Worm (Caenorhabditis elegans) whole organism, dauer: Measurements from ENCODE around the gene tag-321.

Experiments
- unc-62 ChIP-seq: sonication (generic microtip); optimal IDR thresholded peaks from 2 replicates; lab custom pipeline; 2017; ENCODE audit warnings: missing biosample characterization, missing genetic modification reagents, missing genetic modification characterization

The tag-321 gene

ce11 chrIV:7783801-7784411 lies at the start of gene tag-321:
tag-321 (minus strand) TSS chrIV:7783851.
- no peak for TF ChIP-seq unc-62 (GFP tag; lab: Kevin White, UChicago)

ce11 chrIV:7830151-7830550 lies 46.5 kb upstream of the tag-321 start, which contains the start of gene mvb-12:
mvb-12 (plus strand) TSS chrIV:7830525.
- no peak for TF ChIP-seq unc-62 (GFP tag; lab: Kevin White, UChicago)

ce11 chrIV:7829275-7829938 lies 45.8 kb upstream of the tag-321 start, which contains the start of gene C06A6.4:
C06A6.4 (minus strand) TSS chrIV:7829298.
- no peak for TF ChIP-seq unc-62 (GFP tag; lab: Kevin White, UChicago)

DNA sequence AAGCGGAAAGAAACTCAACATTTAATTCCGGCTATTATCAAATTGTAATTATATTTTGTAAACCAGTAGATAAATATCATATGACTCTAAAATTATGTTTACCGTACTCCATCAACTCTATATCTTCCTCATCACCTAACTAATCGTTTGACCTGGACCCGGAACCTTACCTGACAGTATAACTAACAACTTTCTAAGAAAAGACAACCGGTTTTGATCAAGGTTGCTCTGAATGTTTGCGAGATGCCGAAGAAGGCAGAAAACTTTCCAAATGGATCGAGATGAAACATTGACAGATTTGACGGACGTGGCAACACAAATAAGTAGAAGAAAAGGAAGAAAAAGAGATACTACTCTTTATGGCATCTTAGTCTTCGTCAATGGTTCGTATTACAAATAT lies 41.0 kb upstream of the tag-321 start:
- TF ChIP-seq unc-62 (GFP tag; lab: Kevin White, UChicago) = no peak

- no peak for TF ChIP-seq unc-62 (GFP tag; lab: Kevin White, UChicago)
Measured at ce11 chrIV:7822524-7822923, 38.9 kb upstream of the tag-321 start, which contains the start of gene T14A8.2. T14A8.2 (minus strand) TSS chrIV:7822624.

- no peak for TF ChIP-seq unc-62 (GFP tag; lab: Kevin White, UChicago)
Measured at ce11 chrIV:7817852-7818251, 34.2 kb upstream of the tag-321 start, which contains the start of gene ric-3. ric-3 (plus strand) TSS chrIV:7818251.

- no peak for TF ChIP-seq unc-62 (GFP tag; lab: Kevin White, UChicago)
Measured at ce11 chrIV:7816402-7817102, 32.9 kb upstream of the tag-321 start.

- TF ChIP-seq unc-62 (GFP tag; lab: Kevin White, UChicago) = no peak
Measured at ce11 chrIV:7815683-7816183, 32.1 kb upstream of the tag-321 start, which contains the start of gene cdgs-1. cdgs-1 (minus strand) TSS chrIV:7815733.

DNA sequence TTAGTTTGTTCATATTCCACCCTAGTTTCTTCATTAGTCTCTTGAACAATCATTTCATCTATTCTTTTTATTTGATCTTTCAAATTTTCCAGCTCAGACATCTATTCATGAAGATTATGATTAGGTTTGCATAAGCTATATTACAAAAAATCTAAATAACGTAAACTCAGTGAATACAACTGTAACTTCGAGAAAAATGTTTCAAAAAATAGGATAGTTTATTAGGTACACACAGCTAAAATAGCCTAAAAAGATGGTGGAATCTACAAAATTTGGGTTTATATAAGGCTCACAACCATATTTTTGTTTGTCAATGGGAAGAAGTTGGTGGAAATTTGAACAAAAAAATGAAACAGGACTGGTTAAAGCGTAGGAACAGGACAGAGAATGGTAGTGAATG lies 29.1 kb upstream of the tag-321 start, which contains the start of gene zgpa-1:
TSS of gene zgpa-1 (minus strand) at position 101 of the 400 bp plus-strand sequence.
- no peak for TF ChIP-seq unc-62 (GFP tag; lab: Kevin White, UChicago)

DNA sequence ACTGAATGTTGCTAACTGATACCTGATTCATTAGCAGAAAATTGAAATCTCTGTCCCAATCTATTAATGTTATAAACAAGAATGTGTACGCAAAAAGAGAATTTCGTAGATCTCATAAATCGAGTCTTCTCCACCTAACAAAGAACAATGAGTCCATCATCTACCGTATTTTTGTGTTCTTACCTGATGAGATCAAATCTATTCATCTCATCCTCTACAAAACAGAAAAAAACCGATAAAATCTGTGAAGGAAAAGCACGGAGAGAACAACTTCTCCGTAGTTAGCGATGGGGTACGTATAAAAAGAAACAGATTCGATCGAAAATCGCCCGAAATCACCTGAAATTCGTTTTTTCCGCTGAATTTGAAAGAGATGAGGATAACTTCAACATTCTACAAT lies 24.9 kb upstream of the tag-321 start, which contains the start of gene C33H5.1:
TSS of gene C33H5.1 (plus strand) at position 330 of the 400 bp plus-strand sequence.
- no peak for TF ChIP-seq unc-62 (GFP tag; lab: Kevin White, UChicago)

ce11 chrIV:7804740-7805139 lies 21.1 kb upstream of the tag-321 start, which contains the start of gene C33H5.2:
C33H5.2 (plus strand) TSS chrIV:7805040.
- TF ChIP-seq unc-62 (GFP tag; lab: Kevin White, UChicago) = no peak

- TF ChIP-seq unc-62 (GFP tag; lab: Kevin White, UChicago) = no peak
Measured at ce11 chrIV:7803250-7803649, 19.6 kb upstream of the tag-321 start, which contains the start of gene C33H5.16. C33H5.16 (minus strand) TSS chrIV:7803350.

DNA sequence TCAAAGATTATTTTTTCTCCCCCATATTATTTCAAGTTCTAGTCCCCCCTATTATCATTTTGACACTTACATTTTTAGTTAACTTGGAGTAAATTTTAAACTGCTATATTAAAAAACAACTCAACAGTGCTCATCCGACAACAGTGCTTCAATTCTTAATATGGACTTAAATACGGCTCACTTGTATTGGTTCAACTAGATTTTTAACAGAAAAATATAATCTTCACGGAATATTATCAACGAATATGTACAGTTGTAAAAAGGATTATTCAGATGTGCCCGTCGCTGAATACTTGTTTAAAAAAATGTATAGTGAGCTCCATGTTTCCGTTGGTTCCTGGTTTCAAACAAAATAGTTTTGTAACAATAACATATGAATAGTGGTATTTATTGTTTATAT lies 16.7 kb upstream of the tag-321 start:
- TF ChIP-seq unc-62 (GFP tag; lab: Kevin White, UChicago) = no peak

- TF ChIP-seq unc-62 (GFP tag; lab: Kevin White, UChicago) = no peak
Measured at ce11 chrIV:7796432-7797113, 12.9 kb upstream of the tag-321 start, which contains the start of gene sgo-1. sgo-1 (minus strand) TSS chrIV:7796482.

- no peak for TF ChIP-seq unc-62 (GFP tag; lab: Kevin White, UChicago)
Measured at ce11 chrIV:7794709-7795108, 11.1 kb upstream of the tag-321 start, which contains the start of gene ntp-1. ntp-1 (minus strand) TSS chrIV:7794809.
